Fruit fly (Drosophila melanogaster) whole organism, embryonic: ENCODE data around the gene CG43345.

ENCODE experiments used
- Atf6 ChIP-seq: fragments of 200-800 bp; sonication (Bioruptor generic); IDR thresholded peaks from 2 replicates; pipeline ENCODE4 v1.3.6; 2022; ENCODE audit warnings: missing biosample characterization, missing genetic modification characterization
- CG11093 ChIP-seq: fragments of 200-800 bp; sonication (Bioruptor generic); IDR thresholded peaks from 3 replicates; pipeline ENCODE4 v1.3.6; 2022; ENCODE audit warnings: missing biosample characterization, missing genetic modification characterization
- CG12744 ChIP-seq: fragments of 200-800 bp; sonication (Bioruptor generic); optimal IDR thresholded peaks from 2 replicates; lab custom pipeline; 2016; ENCODE audit warnings: missing biosample characterization, missing genetic modification characterization
- CG15011 ChIP-seq: fragments of 200-800 bp; sonication (Bioruptor generic); optimal IDR thresholded peaks from 3 replicates; lab custom pipeline; 2018; ENCODE audit warnings: missing biosample characterization, mild to moderate bottlenecking, missing genetic modification characterization
- CG16779 ChIP-seq: fragments of 200-800 bp; sonication (Bioruptor generic); IDR thresholded peaks from 2 replicates; pipeline ENCODE4 v1.3.6; 2022; ENCODE audit warnings: missing biosample characterization, missing genetic modification characterization
- CG16815 ChIP-seq: fragments of 200-800 bp; sonication (Bioruptor generic); optimal IDR thresholded peaks from 3 replicates; lab custom pipeline; 2017; ENCODE audit warnings: missing biosample characterization, mild to moderate bottlenecking, missing genetic modification characterization
- CG1832 ChIP-seq: fragments of 200-800 bp; sonication (Bioruptor generic); optimal IDR thresholded peaks from 2 replicates; lab custom pipeline; 2017; ENCODE audit warnings: missing biosample characterization, mild to moderate bottlenecking, missing genetic modification characterization, inconsistent platforms
- Dll ChIP-seq: fragments of 200-800 bp; sonication (Bioruptor generic); IDR thresholded peaks from 4 replicates; pipeline ENCODE4 v1.3.6; 2022; ENCODE audit warnings: missing biosample characterization, missing genetic modification characterization; ENCODE audit not compliant: partially characterized antibody
- Fer1 ChIP-seq: fragments of 200-800 bp; sonication (Bioruptor generic); optimal IDR thresholded peaks from 2 replicates; lab custom pipeline; 2017; ENCODE audit warnings: missing biosample characterization, mild to moderate bottlenecking, missing genetic modification characterization
- Hr3 ChIP-seq: fragments of 200-800 bp; sonication (Bioruptor generic); optimal IDR thresholded peaks from 3 replicates; lab custom pipeline; 2016; ENCODE audit warnings: missing biosample characterization, missing genetic modification characterization
- emc ChIP-seq: fragments of 200-800 bp; sonication (Bioruptor generic); optimal IDR thresholded peaks from 2 replicates; lab custom pipeline; 2016; ENCODE audit warnings: missing biosample characterization, missing genetic modification characterization
- h ChIP-seq: fragments of >200 bp; optimal IDR thresholded peaks from 2 replicates; lab custom pipeline; 2017
- peb ChIP-seq: fragments of 200-800 bp; sonication (Bioruptor generic); IDR thresholded peaks from 2 replicates; pipeline ENCODE4 v1.3.6; 2022; ENCODE audit warnings: missing biosample characterization, missing genetic modification characterization
- wek ChIP-seq: fragments of 200-800 bp; sonication (Bioruptor generic); optimal IDR thresholded peaks from 3 replicates; lab custom pipeline; 2018; ENCODE audit warnings: missing biosample characterization, mild to moderate bottlenecking, missing genetic modification characterization, moderate library complexity

DNA sequence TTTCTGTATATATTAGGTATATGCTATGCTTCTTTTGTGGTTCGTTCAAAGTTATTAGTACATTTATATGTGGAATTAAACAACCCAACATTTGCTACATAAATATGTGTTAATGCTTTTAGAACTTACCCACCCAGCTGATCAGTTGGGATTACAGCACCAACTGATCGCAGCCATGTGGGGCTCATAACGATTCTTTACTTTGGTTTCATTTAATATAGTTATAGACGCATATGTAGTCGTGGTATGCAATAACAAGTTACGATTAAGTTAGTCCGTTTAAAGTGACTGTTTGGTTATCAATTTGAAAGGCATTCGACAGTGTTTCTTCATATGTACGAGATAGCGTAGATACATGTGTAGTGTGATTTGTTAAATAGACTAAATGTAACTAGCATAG, 32.6 kb downstream of the CG43345 start:
- TF ChIP-seq CG16815 (no peak), Dll (no peak), h (lab: Kevin White, UChicago) (no peak), peb (no peak), CG15011 (GFP tag; lab: Kevin White, UChicago) (no peak), Hr3 (GFP tag; lab: Kevin White, UChicago) (no peak), CG1832 (GFP tag; lab: Kevin White, UChicago) (no peak), CG16779 (no peak), CG11093 (no peak), Atf6 (no peak), Fer1 (no peak), CG12744 (GFP tag; lab: Kevin White, UChicago) (no peak), wek (no peak), emc (no peak)
